Worm (Caenorhabditis elegans): ENCODE measurements around the gene F55B11.3.

Gene F55B11.3

DNA sequence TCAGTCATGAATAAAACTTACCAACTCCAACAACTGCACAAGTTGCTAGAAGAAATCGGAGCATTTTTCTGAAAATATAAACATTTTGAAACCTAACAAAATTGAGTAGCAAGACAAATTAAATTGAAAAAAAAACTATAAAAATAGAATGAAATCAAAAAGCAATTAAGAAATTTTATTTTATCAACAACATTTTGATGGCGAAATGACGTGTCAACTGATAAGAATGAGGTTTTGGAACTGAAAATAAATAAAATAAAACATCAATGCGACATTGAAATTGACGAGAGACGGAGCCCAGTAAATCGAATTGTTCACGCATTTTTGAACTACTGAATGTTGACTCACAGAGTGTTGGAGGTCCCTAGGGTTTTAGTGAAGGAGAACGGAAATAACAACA lies 6.4 kb downstream of the F55B11.3 start, which contains the start of gene F55B11.4:
Gene F55B11.4, minus strand, starts transcription at position 68 of the 400 bp plus-strand sequence.
- peak; percentile 84 for TF ChIP-seq crh-2 (tag; optimal IDR thresholded peaks at IDR 0.05)
- no peak for TF ChIP-seq ztf-1 (GFP tag; conservative IDR thresholded peaks at IDR 0.05)
- peak; percentile 82 for TF ChIP-seq fos-1 (tag; optimal IDR thresholded peaks at IDR 0.05)

DNA sequence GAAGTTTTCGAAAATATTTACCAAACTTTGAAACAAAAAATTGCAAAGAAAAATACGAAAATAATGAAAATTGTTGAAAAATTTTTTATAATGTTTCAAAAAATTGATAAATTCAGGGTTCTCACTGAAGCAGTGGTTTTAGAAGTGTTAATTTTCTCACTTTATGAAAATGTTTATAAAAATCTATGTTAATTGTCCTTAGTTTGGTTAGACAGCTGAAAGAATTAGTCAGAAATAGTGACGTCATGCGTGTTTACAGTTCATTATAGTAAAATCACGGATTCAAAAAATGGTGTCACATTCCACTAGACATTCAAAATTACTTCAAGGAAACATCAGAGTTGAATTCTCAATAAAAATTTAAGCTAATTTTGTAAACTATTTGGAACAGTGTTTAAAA lies 11.4 kb downstream of the F55B11.3 start:
- TF ChIP-seq ama-1 (optimal IDR thresholded peaks at IDR 0.05) (no peak), zag-1 (tag; optimal IDR thresholded peaks at IDR 0.05) (no peak), nhr-11 (tag; optimal IDR thresholded peaks at IDR 0.05) (no peak), blmp-1 (tag; optimal IDR thresholded peaks at IDR 0.05; ENCODE audit: insufficient read depth) (no peak)

DNA sequence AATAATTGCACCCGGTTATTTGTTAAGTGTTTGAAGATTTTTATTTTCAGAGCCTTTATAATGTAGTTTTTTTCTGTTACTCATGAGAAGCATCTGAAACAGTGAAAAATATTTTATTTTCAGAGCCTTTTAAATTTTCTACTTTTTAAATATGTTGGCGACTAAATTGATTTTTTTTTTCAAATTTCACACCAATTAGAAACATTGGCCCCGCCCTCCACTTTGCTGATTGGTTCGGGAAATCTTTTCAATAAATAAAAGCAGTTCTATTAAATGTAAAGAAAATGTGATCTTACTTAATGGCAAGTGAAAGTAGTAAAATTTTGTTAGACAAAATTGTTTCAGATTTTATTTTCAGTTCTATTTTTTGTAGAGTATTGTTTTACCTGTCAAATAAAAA lies 12.9 kb downstream of the F55B11.3 start:
- TF ChIP-seq ZK546.5 (tag; optimal IDR thresholded peaks at IDR 0.05) (no peak), gmeb-1 (tag; optimal IDR thresholded peaks at IDR 0.05) (no peak), nhr-237 (tag; optimal IDR thresholded peaks at IDR 0.05) (no peak), snpc-4 (tag; optimal IDR thresholded peaks at IDR 0.05) (no peak), crh-2 (tag; optimal IDR thresholded peaks at IDR 0.05) (no peak), mbf-1 (tag; optimal IDR thresholded peaks at IDR 0.05) (no peak), aly-2 (tag; optimal IDR thresholded peaks at IDR 0.05) (no peak), ceh-82 (tag; optimal IDR thresholded peaks at IDR 0.05) (no peak), nhr-23 (tag; optimal IDR thresholded peaks at IDR 0.05) (no peak), mab-5 (tag; optimal IDR thresholded peaks at IDR 0.05) (no peak), ceh-16 (tag; optimal IDR thresholded peaks at IDR 0.05) (no peak), ztf-1 (GFP tag; conservative IDR thresholded peaks at IDR 0.05) (no peak), elt-1 (tag; optimal IDR thresholded peaks at IDR 0.05) (no peak), nhr-12 (tag; optimal IDR thresholded peaks at IDR 0.05) (no peak)

DNA sequence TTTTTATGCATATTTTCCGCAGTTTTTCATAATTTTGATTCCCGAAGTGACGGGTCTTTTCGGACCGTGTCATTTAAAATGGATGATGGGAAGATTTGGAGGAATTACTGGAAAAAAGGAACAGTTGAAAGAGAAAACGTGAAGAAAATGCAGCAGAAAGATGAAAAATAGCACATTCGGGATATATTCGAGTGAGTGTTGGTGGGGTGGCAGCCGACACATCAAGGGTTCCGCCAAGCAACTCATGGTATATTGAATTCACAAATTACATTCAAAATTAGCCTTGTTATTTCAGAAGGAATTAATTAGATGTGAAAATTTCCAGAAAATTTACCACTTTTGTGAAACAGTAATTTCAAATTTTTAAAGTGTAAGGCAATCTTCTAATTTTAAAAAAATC lies 19.6 kb downstream of the F55B11.3 start, which contains the start of gene tra-3:
Gene tra-3, minus strand, starts transcription at position 107 of the 400 bp plus-strand sequence.
- no peak for TF ChIP-seq F13H6.1 (tag; optimal IDR thresholded peaks at IDR 0.05)
- no peak for TF ChIP-seq nhr-25 (tag; optimal IDR thresholded peaks at IDR 0.05)
- TF ChIP-seq sma-3 (GFP tag; optimal IDR thresholded peaks at IDR 0.05), result no peak
- no peak for TF ChIP-seq mbf-1 (tag; optimal IDR thresholded peaks at IDR 0.05)
- TF ChIP-seq dmd-4 (tag; optimal IDR thresholded peaks at IDR 0.05), result no peak
- TF ChIP-seq fos-1 (tag; optimal IDR thresholded peaks at IDR 0.05), result no peak
- TF ChIP-seq ceh-82 (tag; optimal IDR thresholded peaks at IDR 0.05), result no peak
- TF ChIP-seq peb-1 (tag; optimal IDR thresholded peaks at IDR 0.05), result no peak

DNA sequence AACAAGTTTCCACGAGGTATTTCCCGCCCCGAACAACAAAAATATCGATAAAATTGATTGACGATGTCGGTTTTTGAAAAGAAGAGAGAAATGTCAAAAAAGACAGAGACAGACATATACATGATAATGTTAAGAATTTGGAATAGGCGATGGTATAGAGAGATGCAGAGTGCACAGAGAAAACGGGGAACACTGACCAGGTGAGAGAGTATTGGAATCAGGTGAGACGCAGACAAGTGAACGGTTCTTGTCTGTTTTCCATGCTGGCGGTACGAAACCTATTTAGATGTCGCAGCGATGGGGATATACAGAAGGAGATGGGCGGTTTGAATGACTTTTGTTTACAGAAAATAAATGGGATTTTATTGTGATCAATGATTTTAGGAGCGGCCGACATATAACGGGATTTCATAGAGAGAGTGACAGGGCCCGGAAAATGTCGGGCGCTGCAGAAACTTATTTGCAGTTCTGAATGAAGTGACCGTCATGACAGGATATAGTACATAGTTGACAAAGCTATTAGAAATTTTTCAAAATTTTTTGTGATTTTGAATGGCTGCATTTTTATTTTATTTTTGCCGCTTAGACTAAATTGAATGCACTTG lies 20.8 kb downstream of the F55B11.3 start:
- TF ChIP-seq unc-39 (tag; optimal IDR thresholded peaks at IDR 0.05), result no peak
- TF ChIP-seq F13H6.1 (tag; optimal IDR thresholded peaks at IDR 0.05), result peak; percentile 36
- peak; percentile 52 for TF ChIP-seq nhr-21 (tag; optimal IDR thresholded peaks at IDR 0.05)
- peak; percentile 24 for TF ChIP-seq lin-13 (GFP tag; optimal IDR thresholded peaks at IDR 0.05)
- no peak for TF ChIP-seq ama-1 (optimal IDR thresholded peaks at IDR 0.05)
- TF ChIP-seq sma-3 (GFP tag; optimal IDR thresholded peaks at IDR 0.05), result peak; percentile 41
- TF ChIP-seq nhr-129 (tag; optimal IDR thresholded peaks at IDR 0.05), result peak; percentile 69
- TF ChIP-seq crh-2 (tag; optimal IDR thresholded peaks at IDR 0.05), result peak; percentile 38
- TF ChIP-seq sma-9 (GFP tag; optimal IDR thresholded peaks at IDR 0.05), result peak; percentile 59
- TF ChIP-seq sma-9 (tag; optimal IDR thresholded peaks at IDR 0.05), result no peak
- peak; percentile 24 for TF ChIP-seq gmeb-1 (tag; optimal IDR thresholded peaks at IDR 0.05)
- peak; percentile 89 for TF ChIP-seq snpc-4 (tag; optimal IDR thresholded peaks at IDR 0.05)
- TF ChIP-seq fos-1 (tag; optimal IDR thresholded peaks at IDR 0.05), result no peak
- TF ChIP-seq nhr-25 (tag; optimal IDR thresholded peaks at IDR 0.05), result peak; percentile 38

DNA sequence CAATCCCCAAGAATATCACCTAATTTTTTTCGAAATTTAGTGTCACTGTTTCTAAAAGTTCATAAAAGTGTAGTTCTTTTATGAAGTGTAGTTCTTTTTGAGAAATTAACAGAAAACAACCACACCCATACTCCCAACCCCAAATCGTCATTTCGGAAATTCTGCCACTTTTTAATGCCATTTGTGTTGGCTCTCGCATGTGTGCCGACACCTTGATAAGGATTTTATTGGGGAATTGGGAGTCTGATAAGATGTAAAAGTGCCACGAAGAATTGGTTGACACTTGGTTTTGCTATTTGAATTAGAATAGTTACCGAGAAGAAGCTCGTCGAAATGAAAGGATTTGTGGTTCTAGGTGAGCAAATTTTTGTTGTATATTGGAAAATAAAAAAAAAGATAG lies 32.2 kb downstream of the F55B11.3 start, which contains the start of gene nspg-9:
Gene nspg-9, plus strand, starts transcription at position 234 of the 400 bp plus-strand sequence.
- TF ChIP-seq mab-5 (tag; optimal IDR thresholded peaks at IDR 0.05) (no peak), unc-39 (tag; optimal IDR thresholded peaks at IDR 0.05) (no peak), F13H6.1 (tag; optimal IDR thresholded peaks at IDR 0.05) (no peak), nhr-237 (tag; optimal IDR thresholded peaks at IDR 0.05) (no peak), snpc-4 (tag; optimal IDR thresholded peaks at IDR 0.05) (no peak), nhr-6 (tag; optimal IDR thresholded peaks at IDR 0.05) (no peak), lsy-2 (tag; optimal IDR thresholded peaks at IDR 0.05) (no peak), gmeb-1 (tag; optimal IDR thresholded peaks at IDR 0.05) (peak; percentile 16), nhr-77 (tag; optimal IDR thresholded peaks at IDR 0.05) (no peak), sma-3 (GFP tag; optimal IDR thresholded peaks at IDR 0.05) (no peak), aly-2 (tag; optimal IDR thresholded peaks at IDR 0.05) (no peak), ZK546.5 (tag; optimal IDR thresholded peaks at IDR 0.05) (no peak), nhr-23 (tag; optimal IDR thresholded peaks at IDR 0.05) (no peak), nhr-11 (tag; optimal IDR thresholded peaks at IDR 0.05) (no peak), skn-1 (tag; optimal IDR thresholded peaks at IDR 0.05) (no peak), nhr-21 (tag; optimal IDR thresholded peaks at IDR 0.05) (no peak), lin-13 (GFP tag; optimal IDR thresholded peaks at IDR 0.05) (no peak), crh-2 (tag; optimal IDR thresholded peaks at IDR 0.05) (peak; percentile 39), nhr-129 (tag; optimal IDR thresholded peaks at IDR 0.05) (peak; percentile 27), nhr-25 (tag; optimal IDR thresholded peaks at IDR 0.05) (no peak), blmp-1 (tag; optimal IDR thresholded peaks at IDR 0.05; ENCODE audit: insufficient read depth) (no peak), peb-1 (tag; optimal IDR thresholded peaks at IDR 0.05) (no peak), fos-1 (tag; optimal IDR thresholded peaks at IDR 0.05) (peak; percentile 88), elt-1 (tag; optimal IDR thresholded peaks at IDR 0.05) (no peak), alr-1 (tag; optimal IDR thresholded peaks at IDR 0.05) (no peak), ztf-1 (GFP tag; conservative IDR thresholded peaks at IDR 0.05) (no peak), Y55F3AM.14 (GFP tag; optimal IDR thresholded peaks at IDR 0.05) (no peak), elt-3 (tag; optimal IDR thresholded peaks at IDR 0.05) (no peak)
